Worm (Caenorhabditis elegans): ENCODE results near the gene manf-1.
"Not testable (repeated sequence)": the region's sequence is repeated elsewhere in the genome, so short reads cannot be mapped to it uniquely, and the experiment has no call there.

DNA sequence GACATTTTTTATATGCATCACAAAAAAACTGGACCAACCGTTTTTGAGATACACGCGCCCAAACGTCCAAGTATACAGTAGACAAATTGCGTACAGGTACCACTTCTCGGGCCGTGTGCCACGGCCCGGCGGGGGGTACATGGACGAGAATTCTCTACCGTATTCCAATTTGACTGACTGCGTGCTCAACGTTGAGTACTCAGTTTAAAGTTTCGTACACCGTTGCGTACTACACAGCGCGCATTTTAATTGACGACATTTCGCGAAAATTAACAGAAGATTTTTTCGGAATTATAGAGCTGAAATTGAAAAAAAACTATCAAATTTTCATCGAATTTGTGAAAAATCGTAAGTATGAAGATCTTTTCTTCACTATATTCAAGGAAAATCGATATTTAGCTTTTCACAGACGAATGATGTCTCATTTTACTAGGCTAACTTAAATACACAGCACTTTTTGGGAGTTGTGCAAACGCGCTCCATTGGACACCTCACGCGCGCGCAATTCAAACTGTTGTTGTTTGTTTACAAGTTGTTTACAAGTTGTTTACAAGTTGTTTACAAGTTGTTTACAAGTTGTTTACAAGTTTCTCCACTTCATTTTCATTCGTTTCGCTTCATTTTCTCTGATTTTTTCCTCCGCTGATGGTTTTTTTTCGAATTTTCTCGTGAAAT lies 32.1 kb downstream of the manf-1 start:
- TF ChIP-seq aly-2 (tag; optimal IDR thresholded peaks at IDR 0.05); ceh-28 (tag; optimal IDR thresholded peaks at IDR 0.05); nhr-76 (tag; optimal IDR thresholded peaks at IDR 0.05); nhr-28 (tag; optimal IDR thresholded peaks at IDR 0.05); unc-62 (GFP tag; optimal IDR thresholded peaks at IDR 0.05 in 1 of 2); unc-62 (tag; optimal IDR thresholded peaks at IDR 0.05); lir-3 (tag; optimal IDR thresholded peaks at IDR 0.05); zip-11 (GFP tag; IDR thresholded peaks at IDR 0.05); unc-39 (tag; optimal IDR thresholded peaks at IDR 0.05): not testable (repeated sequence)
